Worm (Caenorhabditis elegans) whole organism, mixed stage, embryonic: ENCODE measurements around the gene wdr-20.
A peak's percentile ranks its signal among the peaks of the same experiment; 100 is the strongest.

Experiments
- M03D4.4 ChIP-seq: sonication (generic microtip); optimal IDR thresholded peaks from 2 replicates; lab custom pipeline; 2017; ENCODE audit warnings: mild to moderate bottlenecking, missing genetic modification characterization, missing compliant biosample characterization
- bed-3 ChIP-seq: fragments of 200-800 bp; sonication (Bioruptor generic); optimal IDR thresholded peaks from 3 replicates; lab custom pipeline; 2018; ENCODE audit warnings: mild to moderate bottlenecking, missing genetic modification characterization, moderate library complexity, missing compliant biosample characterization
- blmp-1 ChIP-seq: fragments of 150-350 bp; optimal IDR thresholded peaks from 2 replicates; lab custom pipeline; 2014; ENCODE audit warnings: missing biosample characterization, missing genetic modification characterization
- ceh-39 ChIP-seq: fragments of 150-350 bp; optimal IDR thresholded peaks from 2 replicates; lab custom pipeline; 2014; ENCODE audit warnings: missing biosample characterization, missing genetic modification characterization
- ceh-43 ChIP-seq: fragments of 200-800 bp; sonication (Bioruptor generic); optimal IDR thresholded peaks from 2 replicates; lab custom pipeline; 2018; ENCODE audit warnings: mild to moderate bottlenecking, missing genetic modification characterization, moderate library complexity, missing compliant biosample characterization
- ceh-83 ChIP-seq: fragments of 200-800 bp; sonication (Bioruptor generic); optimal IDR thresholded peaks from 2 replicates; lab custom pipeline; 2018; ENCODE audit warnings: mild to moderate bottlenecking, missing genetic modification characterization, missing compliant biosample characterization
- ces-1 ChIP-seq: fragments of 150-350 bp; optimal IDR thresholded peaks from 2 replicates; lab custom pipeline; 2014; ENCODE audit warnings: missing biosample characterization, missing genetic modification reagents, missing genetic modification characterization
- cnd-1 ChIP-seq: fragments of 200-800 bp; sonication (Bioruptor generic); optimal IDR thresholded peaks from 2 replicates; lab custom pipeline; 2018; ENCODE audit warnings: mild to moderate bottlenecking, missing genetic modification characterization, missing compliant biosample characterization
- drap-1 ChIP-seq: fragments of 200-800 bp; sonication (Bioruptor generic); optimal IDR thresholded peaks from 3 replicates; lab custom pipeline; 2018; ENCODE audit warnings: mild to moderate bottlenecking, missing genetic modification characterization, missing compliant biosample characterization
- elt-1 ChIP-seq: sonication (generic microtip); optimal IDR thresholded peaks from 2 replicates; lab custom pipeline; 2017; ENCODE audit warnings: missing genetic modification characterization, mild to moderate bottlenecking, missing compliant biosample characterization, antibody characterized with exemption, moderate library complexity, borderline replicate concordance; ENCODE audit not compliant: insufficient read depth
- elt-3 ChIP-seq: fragments of 150-350 bp; optimal IDR thresholded peaks from 2 replicates; lab custom pipeline; 2014; ENCODE audit warnings: missing biosample characterization, missing genetic modification characterization
- flh-1 ChIP-seq: fragments of 200-800 bp; sonication (Bioruptor generic); optimal IDR thresholded peaks from 2 replicates; lab custom pipeline; 2018; ENCODE audit warnings: mild to moderate bottlenecking, missing genetic modification characterization, moderate library complexity, missing compliant biosample characterization
- ham-2 ChIP-seq: fragments of 200-800 bp; sonication (Bioruptor generic); optimal IDR thresholded peaks from 2 replicates; lab custom pipeline; 2018; ENCODE audit warnings: mild to moderate bottlenecking, missing genetic modification characterization, missing compliant biosample characterization
- hlh-1 ChIP-seq: fragments of 150-350 bp; optimal IDR thresholded peaks from 2 replicates; lab custom pipeline; 2014; ENCODE audit warnings: missing biosample characterization, missing genetic modification reagents, missing genetic modification characterization
- lin-13 ChIP-seq: fragments of 150-350 bp; optimal IDR thresholded peaks from 2 replicates; lab custom pipeline; 2014; ENCODE audit warnings: missing biosample characterization, missing genetic modification characterization
- lin-32 ChIP-seq: fragments of 200-800 bp; sonication (Bioruptor generic); optimal IDR thresholded peaks from 2 replicates; lab custom pipeline; 2018; ENCODE audit warnings: mild to moderate bottlenecking, missing genetic modification characterization, missing compliant biosample characterization
- lsy-2 ChIP-seq: fragments of 150-350 bp; optimal IDR thresholded peaks from 2 replicates; lab custom pipeline; 2014; ENCODE audit warnings: missing biosample characterization, missing genetic modification characterization
- mab-5 ChIP-seq: fragments of 150-350 bp; optimal IDR thresholded peaks from 2 replicates; lab custom pipeline; 2014; ENCODE audit warnings: missing biosample characterization, missing genetic modification characterization
- mep-1 ChIP-seq: fragments of 150-350 bp; optimal IDR thresholded peaks from 2 replicates; lab custom pipeline; 2017; ENCODE audit warnings: missing biosample characterization, missing genetic modification reagents, missing genetic modification characterization, inconsistent platforms
- mls-2 ChIP-seq: sonication (generic microtip); optimal IDR thresholded peaks from 2 replicates; lab custom pipeline; 2016; ENCODE audit warnings: mild to moderate bottlenecking, missing genetic modification characterization, moderate library complexity, missing compliant biosample characterization
- nhr-12 ChIP-seq: fragments of 150-350 bp; optimal IDR thresholded peaks from 2 replicates; lab custom pipeline; 2014; ENCODE audit warnings: missing biosample characterization, missing genetic modification characterization
- nhr-2 ChIP-seq: fragments of 150-350 bp; optimal IDR thresholded peaks from 2 replicates; lab custom pipeline; 2014; ENCODE audit warnings: missing biosample characterization, missing genetic modification characterization
- nhr-237 ChIP-seq: fragments of 150-350 bp; optimal IDR thresholded peaks from 2 replicates; lab custom pipeline; 2014; ENCODE audit warnings: missing biosample characterization, missing genetic modification characterization
- nhr-28 ChIP-seq: fragments of 150-350 bp; optimal IDR thresholded peaks from 2 replicates; lab custom pipeline; 2014; ENCODE audit warnings: missing biosample characterization, missing genetic modification characterization
- nhr-76 ChIP-seq: sonication (generic microtip); optimal IDR thresholded peaks from 2 replicates; lab custom pipeline; 2017; ENCODE audit warnings: missing biosample characterization, missing genetic modification characterization
- pha-4 ChIP-seq: fragments of 150-350 bp; optimal IDR thresholded peaks from 2 replicates; lab custom pipeline; 2018; ENCODE audit warnings: missing biosample characterization, missing genetic modification reagents, missing genetic modification characterization
- sem-2 ChIP-seq: fragments of 200-800 bp; sonication (Bioruptor generic); optimal IDR thresholded peaks from 2 replicates; lab custom pipeline; 2018; ENCODE audit warnings: mild to moderate bottlenecking, missing genetic modification characterization, missing compliant biosample characterization
- snpc-4 ChIP-seq: fragments of 150-350 bp; optimal IDR thresholded peaks from 2 replicates; lab custom pipeline; 2014; ENCODE audit warnings: missing biosample characterization, missing genetic modification characterization
- sptf-1 ChIP-seq: sonication (generic microtip); optimal IDR thresholded peaks from 2 replicates; lab custom pipeline; 2017; ENCODE audit warnings: mild to moderate bottlenecking, missing genetic modification characterization, moderate library complexity, missing compliant biosample characterization
- tbx-8 ChIP-seq: fragments of 200-800 bp; sonication (Bioruptor generic); optimal IDR thresholded peaks from 2 replicates; lab custom pipeline; 2018; ENCODE audit warnings: mild to moderate bottlenecking, missing genetic modification characterization, moderate library complexity, missing compliant biosample characterization
- unc-120 ChIP-seq: sonication (generic microtip); optimal IDR thresholded peaks from 2 replicates; lab custom pipeline; 2017; ENCODE audit warnings: missing genetic modification characterization, missing compliant biosample characterization; ENCODE audit not compliant: poor library complexity, severe bottlenecking
- unc-39 ChIP-seq: fragments of 150-350 bp; optimal IDR thresholded peaks from 2 replicates; lab custom pipeline; 2014; ENCODE audit warnings: missing biosample characterization, missing genetic modification characterization
- unc-62 ChIP-seq: fragments of 150-350 bp; optimal IDR thresholded peaks from 2 replicates; lab custom pipeline; 2014; ENCODE audit warnings: missing biosample characterization, missing genetic modification reagents, missing genetic modification characterization
- zip-8 ChIP-seq: fragments of 150-350 bp; optimal IDR thresholded peaks from 2 replicates; lab custom pipeline; 2014; ENCODE audit warnings: missing biosample characterization, missing genetic modification characterization
- ztf-11 ChIP-seq: fragments of 150-350 bp; optimal IDR thresholded peaks from 2 replicates; lab custom pipeline; 2014; ENCODE audit warnings: missing biosample characterization, missing genetic modification characterization

Gene wdr-20

ce11 chrV:10134077-10134693 is at the start of gene wdr-20, which contains the start of the genes C08B6.18 and C08B6.8:
Gene wdr-20 (minus strand): TSS chrV:10134158.
Gene C08B6.18 (minus strand): TSS chrV:10134127.
Gene C08B6.8 (plus strand): TSS chrV:10134643.
- TF ChIP-seq drap-1 = no peak
- no peak for TF ChIP-seq zip-8 (tag; lab: Kevin White, UChicago)
- TF ChIP-seq elt-1 (tag; lab: Kevin White, UChicago) = no peak
- TF ChIP-seq nhr-237 (tag; lab: Kevin White, UChicago) = peak; percentile 26
- peak; percentile 40 for TF ChIP-seq ces-1
- no peak for TF ChIP-seq tbx-8
- peak; percentile 26 for TF ChIP-seq pha-4 (tag; lab: Kevin White, UChicago)
- TF ChIP-seq lsy-2 (tag; lab: Kevin White, UChicago) = peak; percentile 41
- peak; percentile 59 for TF ChIP-seq mep-1

DNA sequence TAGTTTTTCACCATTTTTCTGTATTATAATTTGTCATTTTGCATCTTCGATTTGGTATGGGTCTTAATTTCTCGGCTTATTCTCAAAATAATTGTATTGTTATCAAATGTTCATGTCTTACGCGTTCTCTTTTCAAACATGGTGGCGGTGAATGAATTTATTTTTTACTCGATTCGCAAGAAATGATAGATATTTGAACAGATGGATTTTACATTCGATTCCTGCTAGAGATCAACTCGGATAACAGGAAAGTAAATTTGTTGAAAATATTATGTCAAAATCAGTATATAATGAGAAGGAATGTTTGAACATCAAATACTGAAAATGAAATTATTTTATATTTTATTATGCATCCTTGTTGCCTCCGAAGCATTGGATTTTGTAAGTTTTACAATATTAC is 49.0 kb upstream of the wdr-20 start, which contains the start of gene ZK856.4:
Gene ZK856.4, plus strand, starts transcription at position 301 of the 400 bp plus-strand sequence.
- no peak for TF ChIP-seq unc-62
- no peak for TF ChIP-seq sptf-1 (tag; lab: Kevin White, UChicago)
- TF ChIP-seq ztf-11 (tag; lab: Kevin White, UChicago) = no peak
- no peak for TF ChIP-seq nhr-237 (tag; lab: Kevin White, UChicago)
- no peak for TF ChIP-seq sem-2 (GFP tag; lab: Kevin White, UChicago)
- TF ChIP-seq snpc-4 (tag; lab: Kevin White, UChicago) = no peak
- no peak for TF ChIP-seq lsy-2 (tag; lab: Kevin White, UChicago)
- no peak for TF ChIP-seq lin-32 (GFP tag; lab: Kevin White, UChicago)
- no peak for TF ChIP-seq mab-5 (tag; lab: Kevin White, UChicago)
- TF ChIP-seq, all 35 proteins: peak for 0

DNA sequence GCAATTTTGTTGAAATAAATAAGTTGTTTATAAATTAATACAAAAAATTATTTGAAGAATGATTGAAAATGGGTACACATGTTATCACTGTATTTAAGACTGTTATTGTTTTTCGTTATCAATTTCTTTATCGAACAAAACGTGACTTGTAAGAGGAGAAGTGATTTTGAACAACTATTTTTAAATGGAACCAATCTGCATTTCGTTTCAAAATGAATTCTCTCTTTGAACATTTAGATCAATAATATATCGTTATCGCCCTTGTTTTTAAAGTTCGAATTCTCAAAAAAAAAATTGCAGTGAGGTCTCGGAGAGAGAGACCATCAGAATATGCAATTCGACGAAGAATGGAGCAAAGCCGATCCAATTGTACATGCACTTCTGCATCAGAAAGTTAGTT is 45.3 kb upstream of the wdr-20 start, which contains the start of gene cul-5:
Gene cul-5, plus strand, starts transcription at position 301 of the 400 bp plus-strand sequence.
- TF ChIP-seq unc-62 (no peak), M03D4.4 (tag; lab: Kevin White, UChicago) (no peak), zip-8 (tag; lab: Kevin White, UChicago) (no peak), elt-3 (tag; lab: Kevin White, UChicago) (no peak), bed-3 (no peak), ceh-83 (GFP tag; lab: Kevin White, UChicago) (no peak), nhr-237 (tag; lab: Kevin White, UChicago) (no peak), ztf-11 (tag; lab: Kevin White, UChicago) (no peak), lin-32 (GFP tag; lab: Kevin White, UChicago) (no peak), mep-1 (no peak), tbx-8 (no peak), pha-4 (tag; lab: Kevin White, UChicago) (no peak), snpc-4 (tag; lab: Kevin White, UChicago) (no peak), ceh-43 (GFP tag; lab: Kevin White, UChicago) (no peak)
- TF ChIP-seq, all 35 proteins: peak for 0

ce11 chrV:10178166-10178565 is 44.2 kb upstream of the wdr-20 start:
- TF ChIP-seq zip-8 (tag; lab: Kevin White, UChicago) (no peak), bed-3 (no peak), ces-1 (peak; percentile 19), snpc-4 (tag; lab: Kevin White, UChicago) (no peak), ceh-43 (GFP tag; lab: Kevin White, UChicago) (no peak), mls-2 (tag; lab: Kevin White, UChicago) (no peak), lin-32 (GFP tag; lab: Kevin White, UChicago) (no peak), ztf-11 (tag; lab: Kevin White, UChicago) (no peak), nhr-12 (tag; lab: Kevin White, UChicago) (no peak), ham-2 (GFP tag; lab: Kevin White, UChicago) (no peak), elt-1 (tag; lab: Kevin White, UChicago) (no peak), M03D4.4 (tag; lab: Kevin White, UChicago) (no peak), lin-13 (tag; lab: Kevin White, UChicago) (peak; percentile 40), nhr-28 (tag; lab: Kevin White, UChicago) (no peak), unc-62 (no peak), elt-3 (tag; lab: Kevin White, UChicago) (no peak), sem-2 (GFP tag; lab: Kevin White, UChicago) (no peak), mep-1 (peak; percentile 62), flh-1 (no peak), nhr-237 (tag; lab: Kevin White, UChicago) (peak; percentile 61), blmp-1 (tag; lab: Kevin White, UChicago) (peak; percentile 86), ceh-39 (tag; lab: Kevin White, UChicago) (peak; percentile 0), nhr-2 (tag; lab: Kevin White, UChicago) (no peak), pha-4 (tag; lab: Kevin White, UChicago) (no peak), hlh-1 (tag; lab: Kevin White, UChicago) (no peak), cnd-1 (tag; lab: Kevin White, UChicago) (no peak), nhr-76 (tag; lab: Kevin White, UChicago) (no peak), drap-1 (no peak), unc-39 (no peak), sptf-1 (tag; lab: Kevin White, UChicago) (peak; percentile 48), tbx-8 (no peak), unc-120 (tag; lab: Kevin White, UChicago) (peak; percentile 67), ceh-83 (GFP tag; lab: Kevin White, UChicago) (no peak), mab-5 (tag; lab: Kevin White, UChicago) (no peak), lsy-2 (tag; lab: Kevin White, UChicago) (peak; percentile 30)
